Worm (Caenorhabditis elegans) whole organism, young adult: ENCODE measurements around the gene K09A9.6.

Experiments used
- B0336.3 ChIP-seq: fragments of 200-800 bp; sonication (Bioruptor generic); IDR thresholded peaks from 2 replicates; pipeline ENCODE4 v1.3.6; 2022; ENCODE audit warnings: missing genetic modification characterization, missing compliant biosample characterization
- F23B12.7 ChIP-seq: sonication (generic microtip); optimal IDR thresholded peaks from 2 replicates; lab custom pipeline; 2017; ENCODE audit warnings: missing genetic modification characterization, mild to moderate bottlenecking, missing compliant biosample characterization, antibody characterized with exemption, moderate library complexity; ENCODE audit not compliant: insufficient read depth
- F33H1.4 ChIP-seq: fragments of 200-800 bp; sonication (Bioruptor generic); IDR thresholded peaks from 2 replicates; pipeline ENCODE4 v1.3.6; 2022; ENCODE audit warnings: missing genetic modification reagents, missing genetic modification characterization, missing compliant biosample characterization
- F39B2.1 ChIP-seq: fragments of 200-800 bp; sonication (Bioruptor generic); IDR thresholded peaks from 2 replicates; pipeline ENCODE4 v1.3.6; 2022; ENCODE audit warnings: missing genetic modification reagents, missing genetic modification characterization, missing compliant biosample characterization
- F57A8.1 ChIP-seq: fragments of 200-800 bp; sonication (Bioruptor generic); optimal IDR thresholded peaks from 2 replicates; lab custom pipeline; 2018; ENCODE audit warnings: mild to moderate bottlenecking, missing genetic modification characterization, moderate library complexity, missing compliant biosample characterization
- K11D2.4 ChIP-seq: fragments of 200-800 bp; sonication (Bioruptor generic); IDR thresholded peaks from 2 replicates; pipeline ENCODE4 v1.3.6; 2022; ENCODE audit warnings: missing genetic modification reagents, missing genetic modification characterization, missing compliant biosample characterization
- K12H6.12 ChIP-seq: fragments of 200-800 bp; sonication (Bioruptor generic); optimal IDR thresholded peaks from 2 replicates; lab custom pipeline; 2018; ENCODE audit warnings: mild to moderate bottlenecking, missing genetic modification characterization, missing compliant biosample characterization
- Y53G8AR.9 ChIP-seq: fragments of 200-800 bp; sonication (Bioruptor generic); conservative IDR thresholded peaks from 2 replicates; pipeline ENCODE4 v1.3.6; 2022; ENCODE audit warnings: missing genetic modification reagents, missing genetic modification characterization, missing compliant biosample characterization
- ZK185.1 ChIP-seq: sonication (generic microtip); optimal IDR thresholded peaks from 2 replicates; lab custom pipeline; 2016; ENCODE audit warnings: mild to moderate bottlenecking, missing genetic modification characterization, missing compliant biosample characterization; ENCODE audit not compliant: poor library complexity, severe bottlenecking
- attf-3 ChIP-seq: fragments of 200-800 bp; sonication (Bioruptor generic); conservative IDR thresholded peaks from 2 replicates; pipeline ENCODE4 v1.3.6; 2022; ENCODE audit warnings: missing genetic modification reagents, missing genetic modification characterization, missing compliant biosample characterization
- cebp-1 ChIP-seq, 2 experiments: fragments of 200-800 bp in 1 of 2; sonication (Bioruptor generic) in 1 of 2; sonication (generic microtip) in 1 of 2; IDR thresholded peaks in 1 of 2; optimal IDR thresholded peaks in 1 of 2; 2 replicates each; pipeline versions ENCODE4 v1.3.6 to Lab custom; 2017 to 2022; ENCODE audit warnings: missing compliant biosample characterization in 2 of 2, missing genetic modification characterization in 2 of 2, mild to moderate bottlenecking in 1 of 2, missing genetic modification reagents in 1 of 2, moderate library complexity in 1 of 2
- ceh-58 ChIP-seq: fragments of 200-800 bp; sonication (Bioruptor generic); IDR thresholded peaks from 2 replicates; pipeline ENCODE4 v1.3.6; 2022; ENCODE audit warnings: missing genetic modification characterization, missing compliant biosample characterization
- ceh-91 ChIP-seq: fragments of 200-800 bp; sonication (Bioruptor generic); IDR thresholded peaks from 2 replicates; pipeline ENCODE4 v1.3.6; 2022; ENCODE audit warnings: missing genetic modification reagents, missing genetic modification characterization, missing compliant biosample characterization
- chd-7 ChIP-seq: sonication (generic microtip); optimal IDR thresholded peaks from 2 replicates; lab custom pipeline; 2016; ENCODE audit warnings: mild to moderate bottlenecking, missing genetic modification characterization, moderate library complexity, missing compliant biosample characterization
- dox-1 ChIP-seq: fragments of 200-800 bp; sonication (Bioruptor generic); IDR thresholded peaks from 2 replicates; pipeline ENCODE4 v1.3.6; 2022; ENCODE audit warnings: missing genetic modification reagents, missing genetic modification characterization, missing compliant biosample characterization
- dpl-1 ChIP-seq: fragments of 150-350 bp; optimal IDR thresholded peaks from 2 replicates; lab custom pipeline; 2014; ENCODE audit warnings: missing biosample characterization, missing genetic modification reagents, missing genetic modification characterization
- ekl-4 ChIP-seq: fragments of 200-800 bp; sonication (Bioruptor generic); IDR thresholded peaks from 2 replicates; pipeline ENCODE4 v1.3.6; 2022; ENCODE audit warnings: missing genetic modification reagents, missing genetic modification characterization, missing compliant biosample characterization
- hmg-1.2 ChIP-seq: fragments of 200-800 bp; sonication (Bioruptor generic); IDR thresholded peaks from 2 replicates; pipeline ENCODE4 v1.3.6; 2022; ENCODE audit warnings: missing genetic modification reagents, missing genetic modification characterization, missing compliant biosample characterization
- hmg-20 ChIP-seq: fragments of 200-800 bp; sonication (Bioruptor generic); IDR thresholded peaks from 2 replicates; pipeline ENCODE4 v1.3.6; 2022; ENCODE audit warnings: missing genetic modification reagents, missing genetic modification characterization, missing compliant biosample characterization
- hrde-1 ChIP-seq: sonication (generic microtip); optimal IDR thresholded peaks from 2 replicates; lab custom pipeline; 2016; ENCODE audit warnings: missing genetic modification characterization, mild to moderate bottlenecking, missing compliant biosample characterization, moderate library complexity, missing genotype, missing genetic modification reagents, borderline replicate concordance
- lag-1 ChIP-seq: fragments of 200-800 bp; sonication (Bioruptor generic); IDR thresholded peaks from 2 replicates; pipeline ENCODE4 v1.3.6; 2022; ENCODE audit warnings: missing genetic modification reagents, missing genetic modification characterization, missing compliant biosample characterization
- let-607 ChIP-seq, 2 experiments: fragments of 200-800 bp in 1 of 2; sonication (Bioruptor generic) in 1 of 2; sonication (generic microtip) in 1 of 2; optimal IDR thresholded peaks; 2 replicates each; lab custom pipeline; 2016 to 2018; ENCODE audit warnings: mild to moderate bottlenecking in 2 of 2, missing compliant biosample characterization in 2 of 2, missing genetic modification characterization in 2 of 2, moderate library complexity in 2 of 2, missing genotype in 1 of 2
- lin-26 ChIP-seq: fragments of 200-800 bp; sonication (Bioruptor generic); IDR thresholded peaks from 2 replicates; pipeline ENCODE4 v1.3.6; 2022; ENCODE audit warnings: missing genetic modification reagents, missing genetic modification characterization, missing compliant biosample characterization
- lin-35 ChIP-seq, 3 experiments: fragments of 150-350 bp in 2 of 3; sonication (generic microtip) in 1 of 3; optimal IDR thresholded peaks; 2 replicates each; lab custom pipeline; 2014 to 2018; ENCODE audit warnings: missing biosample characterization in 3 of 3, missing genetic modification characterization in 3 of 3, missing genetic modification reagents in 3 of 3
- lin-54 ChIP-seq: fragments of 200-800 bp; sonication (Bioruptor generic); optimal IDR thresholded peaks from 2 replicates; lab custom pipeline; 2018; ENCODE audit warnings: mild to moderate bottlenecking, missing genetic modification characterization, missing compliant biosample characterization
- madf-10 ChIP-seq: sonication (generic microtip); optimal IDR thresholded peaks from 2 replicates; lab custom pipeline; 2016; ENCODE audit warnings: mild to moderate bottlenecking, missing genetic modification characterization, missing compliant biosample characterization
- mcd-1 ChIP-seq: fragments of 200-800 bp; sonication (Bioruptor generic); IDR thresholded peaks from 2 replicates; pipeline ENCODE4 v1.3.6; 2022; ENCODE audit warnings: missing genetic modification reagents, missing genetic modification characterization, missing compliant biosample characterization
- nfyb-1 ChIP-seq: fragments of 200-800 bp; sonication (Bioruptor generic); IDR thresholded peaks from 2 replicates; pipeline ENCODE4 v1.3.6; 2022; ENCODE audit warnings: missing genetic modification reagents, missing genetic modification characterization, missing compliant biosample characterization
- nhr-27 ChIP-seq: fragments of 200-800 bp; sonication (Bioruptor generic); optimal IDR thresholded peaks from 2 replicates; lab custom pipeline; 2018; ENCODE audit warnings: mild to moderate bottlenecking, missing genetic modification characterization, moderate library complexity, missing compliant biosample characterization
- nhr-90 ChIP-seq: sonication (generic microtip); optimal IDR thresholded peaks from 2 replicates; lab custom pipeline; 2016; ENCODE audit warnings: missing genotype, mild to moderate bottlenecking, missing genetic modification characterization, missing compliant biosample characterization
- pha-4 ChIP-seq: fragments of 150-350 bp; sonication (generic microtip); optimal IDR thresholded peaks from 2 replicates; lab custom pipeline; 2014; ENCODE audit warnings: missing biosample characterization, missing genetic modification reagents, missing genetic modification characterization
- rcor-1 ChIP-seq: fragments of 200-800 bp; sonication (Bioruptor generic); IDR thresholded peaks from 2 replicates; pipeline ENCODE4 v1.3.6; 2022; ENCODE audit warnings: missing genetic modification reagents, missing genetic modification characterization, missing compliant biosample characterization
- repo-1 ChIP-seq: sonication (generic microtip); optimal IDR thresholded peaks from 2 replicates; lab custom pipeline; 2017; ENCODE audit warnings: mild to moderate bottlenecking, missing genetic modification characterization, missing compliant biosample characterization
- sea-2 ChIP-seq: fragments of 200-800 bp; sonication (Bioruptor generic); IDR thresholded peaks from 2 replicates; pipeline ENCODE4 v1.3.6; 2022; ENCODE audit warnings: missing genetic modification characterization, missing compliant biosample characterization
- snpc-1.1 ChIP-seq: sonication (generic microtip); optimal IDR thresholded peaks from 2 replicates; lab custom pipeline; 2017; ENCODE audit warnings: missing genetic modification characterization, mild to moderate bottlenecking, missing compliant biosample characterization, antibody characterized with exemption, moderate library complexity, missing genotype, missing genetic modification reagents; ENCODE audit not compliant: insufficient read depth
- snpc-3.4 ChIP-seq: sonication (generic microtip); optimal IDR thresholded peaks from 2 replicates; lab custom pipeline; 2017; ENCODE audit warnings: missing genetic modification characterization, mild to moderate bottlenecking, missing compliant biosample characterization, antibody characterized with exemption, moderate library complexity, missing genotype, missing genetic modification reagents
- snpc-4 ChIP-seq, 5 experiments: fragments of 150-350 bp in 1 of 5; sonication (generic microtip) in 4 of 5; optimal IDR thresholded peaks; 2 replicates each; lab custom pipeline; 2014 to 2018; ENCODE audit warnings: missing genetic modification characterization in 5 of 5, missing biosample characterization in 3 of 5, antibody characterized with exemption in 2 of 5, mild to moderate bottlenecking in 2 of 5, missing compliant biosample characterization in 2 of 5, missing genotype in 2 of 5, moderate library complexity in 2 of 5, missing genetic modification reagents in 1 of 5
- somi-1 ChIP-seq: fragments of 200-800 bp; sonication (Bioruptor generic); optimal IDR thresholded peaks from 2 replicates; lab custom pipeline; 2018; ENCODE audit warnings: mild to moderate bottlenecking, missing genetic modification characterization, missing compliant biosample characterization
- tbx-9 ChIP-seq: sonication (generic microtip); optimal IDR thresholded peaks from 2 replicates; lab custom pipeline; 2016; ENCODE audit warnings: borderline replicate concordance, missing genetic modification characterization, inconsistent platforms, missing compliant biosample characterization
- unc-62 ChIP-seq: fragments of 150-350 bp; optimal IDR thresholded peaks from 2 replicates; lab custom pipeline; 2014; ENCODE audit warnings: missing biosample characterization, missing genetic modification reagents, missing genetic modification characterization
- ztf-18 ChIP-seq: sonication (generic microtip); optimal IDR thresholded peaks from 2 replicates; lab custom pipeline; 2016; ENCODE audit warnings: missing genotype, mild to moderate bottlenecking, missing genetic modification characterization, missing compliant biosample characterization
- ztf-22 ChIP-seq: fragments of 200-800 bp; sonication (Bioruptor generic); optimal IDR thresholded peaks from 2 replicates; lab custom pipeline; 2018; ENCODE audit warnings: mild to moderate bottlenecking, missing genetic modification characterization, moderate library complexity, missing compliant biosample characterization
- ztf-3 ChIP-seq: fragments of 200-800 bp; sonication (Bioruptor generic); optimal IDR thresholded peaks from 2 replicates; lab custom pipeline; 2018; ENCODE audit warnings: mild to moderate bottlenecking, missing genetic modification characterization, missing compliant biosample characterization

Gene K09A9.6

ce11 chrX:15604236-15604635 is 27.2 kb downstream of the K09A9.6 start:
- TF ChIP-seq tbx-9 (tag; lab: Kevin White, UChicago) (no peak), F39B2.1 (GFP tag; lab: Robert Waterston, UW) (0 out of 2 replicates have a peak, but pooled peaks have one; percentile 23), Y53G8AR.9 (GFP tag; lab: Robert Waterston, UW) (0 out of 2 replicates have a peak, but pooled peaks have one; percentile 25), ztf-3 (no peak), ceh-58 (GFP tag; lab: Robert Waterston, UW) (no peak), F57A8.1 (GFP tag; lab: Kevin White, UChicago) (no peak), rcor-1 (GFP tag; lab: Robert Waterston, UW) (no peak), ztf-22 (GFP tag; lab: Kevin White, UChicago) (no peak), ekl-4 (GFP tag; lab: Robert Waterston, UW) (0 out of 2 replicates have a peak, but pooled peaks have one; percentile 44), ceh-91 (no peak), cebp-1 (GFP tag; IDR thresholded peaks at IDR 0.05; lab: Robert Waterston, UW) (no peak), cebp-1 (tag; optimal IDR thresholded peaks at IDR 0.05; lab: Kevin White, UChicago) (peak; percentile 15), nfyb-1 (peak; percentile 56; the same call in 1 of the 2 replicates), hmg-1.2 (GFP tag; lab: Robert Waterston, UW) (0 out of 2 replicates have a peak, but pooled peaks have one; percentile 8), let-607 (tag; optimal IDR thresholded peaks at IDR 0.05; lab: Kevin White, UChicago) (no peak), F33H1.4 (GFP tag; lab: Robert Waterston, UW) (no peak)

DNA sequence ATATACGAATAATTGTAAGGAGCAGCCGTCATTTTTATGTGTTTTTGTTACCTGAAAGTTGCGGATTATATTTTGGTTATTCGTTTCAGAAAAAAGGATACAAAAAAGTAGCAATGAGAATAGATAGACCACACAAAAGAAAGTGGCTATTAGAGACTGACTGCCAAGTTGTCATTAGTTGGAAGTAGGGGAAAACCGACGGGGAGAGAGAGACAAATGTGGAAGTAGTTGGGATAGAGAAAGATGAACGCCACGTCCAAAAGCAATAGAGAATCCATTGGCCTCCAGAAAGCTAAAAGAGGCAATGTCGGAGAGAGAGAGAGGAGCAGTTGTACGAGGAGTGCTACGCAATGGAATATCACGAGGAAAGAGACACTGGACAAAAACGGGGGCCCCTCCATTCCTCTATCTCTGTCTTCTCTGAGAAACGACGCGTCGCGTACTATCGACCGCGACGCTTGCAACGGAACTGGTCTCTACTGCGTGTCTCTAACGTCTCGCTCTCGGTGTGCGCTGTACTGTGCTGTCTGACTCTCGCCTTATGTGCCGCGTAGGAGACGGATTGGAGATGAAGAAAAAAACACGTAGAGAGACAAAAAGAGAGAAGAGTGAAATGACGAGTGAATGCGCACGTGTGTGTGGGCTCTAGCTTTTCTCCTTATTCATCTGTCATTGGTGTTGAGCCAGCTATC is 29.7 kb downstream of the K09A9.6 start, which contains the start of gene rab-14:
TSS of gene rab-14 (minus strand) at position 51 of the 692 bp plus-strand sequence.
- TF ChIP-seq madf-10 (tag; lab: Kevin White, UChicago), result no peak
- no peak for TF ChIP-seq snpc-1.1 (tag; lab: Kevin White, UChicago)
- TF ChIP-seq nhr-27 (tag; lab: Kevin White, UChicago), result no peak
- no peak for TF ChIP-seq ZK185.1 (tag; lab: Kevin White, UChicago)
- peak; percentile 51 for TF ChIP-seq somi-1 (GFP tag; lab: Kevin White, UChicago)
- peak; percentile 53; the same call in 1 of the 2 replicates for TF ChIP-seq K11D2.4 (GFP tag; lab: Robert Waterston, UW)
- peak; percentile 79 for TF ChIP-seq K12H6.12 (tag; lab: Kevin White, UChicago)
- TF ChIP-seq F23B12.7, result no peak
- TF ChIP-seq lin-35 (GFP tag; optimal IDR thresholded peaks at IDR 0.05; lab: Kevin White, UChicago), result peak in 1 of 3 experiments; percentile 70
- 0 out of 2 replicates have a peak, but pooled peaks have one; percentile 30 for TF ChIP-seq attf-3
- no peak for TF ChIP-seq repo-1 (tag; lab: Kevin White, UChicago)
- no peak for TF ChIP-seq pha-4 (tag; lab: Kevin White, UChicago)
- TF ChIP-seq B0336.3 (GFP tag; lab: Robert Waterston, UW), result no peak
- TF ChIP-seq nhr-90 (tag; lab: Kevin White, UChicago), result no peak
- no peak for TF ChIP-seq sea-2 (GFP tag; lab: Robert Waterston, UW)
- no peak for TF ChIP-seq lag-1 (GFP tag; lab: Robert Waterston, UW)
- TF ChIP-seq dpl-1 (GFP tag; lab: Kevin White, UChicago), result no peak
- TF ChIP-seq ekl-4 (GFP tag; lab: Robert Waterston, UW), result peak; percentile 74
- TF ChIP-seq hmg-20 (GFP tag; lab: Robert Waterston, UW), result peak; percentile 20; the same call in 1 of the 2 replicates
- peak; percentile 53; the same call in 1 of the 2 replicates for TF ChIP-seq mcd-1 (GFP tag; lab: Robert Waterston, UW)
- TF ChIP-seq unc-62 (GFP tag; lab: Kevin White, UChicago), result peak; percentile 12
- TF ChIP-seq lin-26, result no peak
- peak; percentile 20; the same call in 1 of the 2 replicates for TF ChIP-seq dox-1 (GFP tag; lab: Robert Waterston, UW)
- no peak for TF ChIP-seq hrde-1 (tag; lab: Kevin White, UChicago)
- TF ChIP-seq ztf-18 (tag; lab: Kevin White, UChicago), result no peak
- TF ChIP-seq chd-7 (tag; lab: Kevin White, UChicago), result peak; percentile 45
- TF ChIP-seq snpc-4 (GFP tag; optimal IDR thresholded peaks at IDR 0.05; lab: Kevin White, UChicago), result no peak
- peak in 1 of 4 experiments; percentile 4 for TF ChIP-seq snpc-4 (tag; optimal IDR thresholded peaks at IDR 0.05; lab: Kevin White, UChicago)
- TF ChIP-seq snpc-3.4, result no peak
- peak; percentile 28 for TF ChIP-seq lin-54 (GFP tag; lab: Kevin White, UChicago)
